Fruit fly (Drosophila melanogaster): Measurements from ENCODE around the gene eEF1gamma.

dm6 chr3R:29218001-29218400, 2.0 kb upstream of the eEF1gamma start:
- TF ChIP-seq lilli (GFP tag; optimal IDR thresholded peaks at IDR 0.05): no peak
- TF ChIP-seq GATAe (GFP tag; conservative IDR thresholded peaks at IDR 0.05): no peak
- TF ChIP-seq sens (GFP tag): peak; percentile 66
- no peak for TF ChIP-seq mld (GFP tag; IDR thresholded peaks at IDR 0.05; ENCODE audit: partially characterized antibody)
- TF ChIP-seq CG10654 (GFP tag; optimal IDR thresholded peaks at IDR 0.05): no peak
- TF ChIP-seq CG17802 (tag; optimal IDR thresholded peaks at IDR 0.05): no peak
- TF ChIP-seq CG15601 (tag; optimal IDR thresholded peaks at IDR 0.05): no peak
- TF ChIP-seq H15 (GFP tag; IDR thresholded peaks at IDR 0.05): no peak
- peak; percentile 37 for TF ChIP-seq CG10979 (tag; optimal IDR thresholded peaks at IDR 0.05)
- TF ChIP-seq emc (GFP tag; optimal IDR thresholded peaks at IDR 0.05): no peak
- TF ChIP-seq CG4404 (GFP tag; IDR thresholded peaks at IDR 0.05): no peak
- TF ChIP-seq Ptx1 (GFP tag; IDR thresholded peaks at IDR 0.05): no peak
- TF ChIP-seq Dref (GFP tag; IDR thresholded peaks at IDR 0.05): no peak
- no peak for TF ChIP-seq CG10274 (GFP tag; optimal IDR thresholded peaks at IDR 0.05)

All from whole organism, embryonic.